Fruit fly (Drosophila melanogaster): Measurements from ENCODE around the gene CG33695.

- TF ChIP-seq Myc (optimal IDR thresholded peaks at IDR 0.05) (no peak), psq (optimal IDR thresholded peaks at IDR 0.05) (no peak), ttk (optimal IDR thresholded peaks at IDR 0.05) (no peak), h (optimal IDR thresholded peaks at IDR 0.05) (no peak), Sin3A (optimal IDR thresholded peaks at IDR 0.05) (no peak), insv (optimal IDR thresholded peaks at IDR 0.05) (no peak)
Measured at dm6 chr2L:11269632-11269965, 8.2 kb upstream of the CG33695 start, which contains the start of gene cana.
